Fruit fly (Drosophila melanogaster) Kc167 (cell line): ENCODE results near the gene CG31207.

ENCODE experiments used
- Myc ChIP-seq: fragments of >200 bp; optimal IDR thresholded peaks from 2 replicates; lab custom pipeline; 2017; ENCODE audit warnings: missing external identifiers
- insv ChIP-seq: fragments of >200 bp; optimal IDR thresholded peaks from 3 replicates; lab custom pipeline; 2018; ENCODE audit warnings: missing external identifiers

- TF ChIP-seq insv (lab: Kevin White, UChicago): no peak
- TF ChIP-seq Myc (lab: Kevin White, UChicago): no peak
Observed at dm6 chr3R:21084979-21085378, 38.2 kb upstream of the CG31207 start.
